Worm (Caenorhabditis elegans) whole organism, late embryonic: ENCODE results near the gene srh-20.

ENCODE experiments used
- ceh-14 ChIP-seq: sonication (generic microtip); optimal IDR thresholded peaks from 2 replicates; lab custom pipeline; 2016; ENCODE audit warnings: missing genotype, missing genetic modification characterization, missing compliant biosample characterization
- che-1 ChIP-seq: sonication (generic microtip); optimal IDR thresholded peaks from 2 replicates; lab custom pipeline; 2016; ENCODE audit warnings: mild to moderate bottlenecking, missing genetic modification characterization, missing compliant biosample characterization
- lim-6 ChIP-seq: sonication (generic microtip); optimal IDR thresholded peaks from 2 replicates; lab custom pipeline; 2016; ENCODE audit warnings: missing genetic modification characterization, missing compliant biosample characterization
- rnt-1 ChIP-seq: sonication (generic microtip); optimal IDR thresholded peaks from 2 replicates; lab custom pipeline; 2016; ENCODE audit warnings: missing genetic modification characterization, missing compliant biosample characterization
- syd-9 ChIP-seq: sonication (generic microtip); optimal IDR thresholded peaks from 2 replicates; lab custom pipeline; 2016; ENCODE audit warnings: mild to moderate bottlenecking, missing genetic modification characterization, moderate library complexity, missing compliant biosample characterization

DNA sequence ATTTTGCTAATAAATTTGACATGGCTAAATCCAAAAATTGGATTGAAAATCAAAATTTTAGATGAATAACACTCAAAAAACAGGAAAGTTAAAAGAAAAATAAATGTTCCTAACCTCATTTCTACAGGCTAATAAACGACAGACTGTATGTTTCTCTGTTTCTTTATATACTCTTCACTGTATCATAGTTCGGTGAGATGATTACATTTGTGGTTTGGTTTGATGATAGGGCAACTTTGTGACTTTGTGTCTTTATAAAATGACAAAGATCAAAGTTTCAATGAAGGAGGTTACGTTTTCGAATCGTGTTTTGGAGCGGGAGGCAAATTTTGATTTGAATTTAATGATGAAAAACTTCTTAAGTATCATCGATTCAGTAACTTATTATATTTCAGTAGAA lies 35.2 kb upstream of the srh-20 start, which contains the start of gene ugt-12:
- TF ChIP-seq ceh-14 (tag; lab: Kevin White, UChicago) (no peak), che-1 (no peak), syd-9 (tag; lab: Kevin White, UChicago) (no peak), rnt-1 (no peak), lim-6 (tag; lab: Kevin White, UChicago) (no peak)
